Fruit fly (Drosophila melanogaster) whole organism, pupa: ENCODE measurements around the gene tbc.

Experiments
- CG10348 ChIP-seq: fragments of 200-800 bp; sonication (Bioruptor generic); IDR thresholded peaks from 2 replicates; pipeline ENCODE4 v1.3.6; 2022; ENCODE audit warnings: missing biosample characterization, missing genetic modification characterization
- CG12605 ChIP-seq: fragments of 200-800 bp; sonication (Bioruptor generic); IDR thresholded peaks from 2 replicates; pipeline ENCODE4 v1.3.6; 2022; ENCODE audit warnings: missing biosample characterization, missing genetic modification characterization
- CG13204 ChIP-seq: fragments of 200-800 bp; sonication (Bioruptor generic); optimal IDR thresholded peaks from 2 replicates; lab custom pipeline; 2018; ENCODE audit warnings: missing biosample characterization, mild to moderate bottlenecking, missing genetic modification characterization, moderate library complexity
- CG14655 ChIP-seq: fragments of 200-800 bp; sonication (Bioruptor generic); optimal IDR thresholded peaks from 3 replicates; lab custom pipeline; 2017; ENCODE audit warnings: mild to moderate bottlenecking, missing biosample characterization, missing genetic modification reagents, missing genetic modification characterization
- CG15710 ChIP-seq: fragments of 200-800 bp; sonication (Bioruptor generic); optimal IDR thresholded peaks from 2 replicates; lab custom pipeline; 2018; ENCODE audit warnings: missing biosample characterization, mild to moderate bottlenecking, missing genetic modification characterization, moderate library complexity
- CG17806 ChIP-seq: fragments of 200-800 bp; sonication (Bioruptor generic); optimal IDR thresholded peaks from 2 replicates; lab custom pipeline; 2018; ENCODE audit warnings: missing biosample characterization, mild to moderate bottlenecking, missing genetic modification characterization, moderate library complexity
- CG32121 ChIP-seq: fragments of 200-800 bp; sonication (Bioruptor generic); IDR thresholded peaks from 2 replicates; pipeline ENCODE4 v1.3.6; 2022; ENCODE audit warnings: missing biosample characterization, missing genetic modification characterization
- CG34367 ChIP-seq: fragments of 200-800 bp; sonication (Bioruptor generic); optimal IDR thresholded peaks from 2 replicates; lab custom pipeline; 2018; ENCODE audit warnings: missing biosample characterization, mild to moderate bottlenecking, missing genetic modification characterization
- CG4496 ChIP-seq: fragments of 200-800 bp; sonication (Bioruptor generic); IDR thresholded peaks from 3 replicates; pipeline ENCODE4 v1.3.6; 2022; ENCODE audit warnings: missing biosample characterization, missing genetic modification characterization
- CG8159 ChIP-seq: fragments of 200-800 bp; sonication (Bioruptor generic); optimal IDR thresholded peaks from 3 replicates; lab custom pipeline; 2018; ENCODE audit warnings: missing biosample characterization, mild to moderate bottlenecking, missing genetic modification characterization, moderate library complexity
- CG8301 ChIP-seq: fragments of 200-800 bp; sonication (Bioruptor generic); optimal IDR thresholded peaks from 2 replicates; lab custom pipeline; 2018; ENCODE audit warnings: missing biosample characterization, mild to moderate bottlenecking, missing genetic modification characterization
- CG9948 ChIP-seq: fragments of 200-800 bp; sonication (Bioruptor generic); optimal IDR thresholded peaks from 2 replicates; lab custom pipeline; 2018; ENCODE audit warnings: missing biosample characterization, mild to moderate bottlenecking, missing genetic modification characterization, moderate library complexity
- D1 ChIP-seq: fragments of 200-800 bp; sonication (Bioruptor generic); optimal IDR thresholded peaks from 2 replicates; lab custom pipeline; 2018; ENCODE audit warnings: missing biosample characterization, mild to moderate bottlenecking, missing genetic modification characterization, moderate library complexity
- EcR ChIP-seq: fragments of 200-800 bp; sonication (Bioruptor generic); optimal IDR thresholded peaks from 3 replicates; lab custom pipeline; 2019; ENCODE audit warnings: missing biosample characterization, missing genetic modification characterization, mild to moderate bottlenecking, moderate library complexity, missing genetic modification reagents
- Ets98B ChIP-seq: fragments of 200-800 bp; sonication (Bioruptor generic); IDR thresholded peaks from 2 replicates; pipeline ENCODE4 v1.3.6; 2022; ENCODE audit warnings: missing biosample characterization, missing genetic modification characterization
- Pif1A ChIP-seq: fragments of 200-800 bp; sonication (Bioruptor generic); optimal IDR thresholded peaks from 3 replicates; lab custom pipeline; 2016; ENCODE audit warnings: missing biosample characterization, missing genetic modification characterization
- Pif1B ChIP-seq: fragments of 200-800 bp; sonication (Bioruptor generic); optimal IDR thresholded peaks from 3 replicates; lab custom pipeline; 2016; ENCODE audit warnings: missing biosample characterization, missing genetic modification characterization
- Snoo ChIP-seq: fragments of 200-800 bp; sonication (Bioruptor generic); optimal IDR thresholded peaks from 3 replicates; lab custom pipeline; 2017; ENCODE audit warnings: missing biosample characterization, mild to moderate bottlenecking, missing genetic modification characterization, inconsistent platforms
- fd96Ca ChIP-seq: fragments of 200-800 bp; sonication (Bioruptor generic); IDR thresholded peaks from 3 replicates; pipeline ENCODE4 v1.3.6; 2022; ENCODE audit warnings: missing biosample characterization, missing genetic modification characterization
- gl ChIP-seq: fragments of 200-800 bp; sonication (Bioruptor generic); optimal IDR thresholded peaks from 2 replicates; lab custom pipeline; 2018; ENCODE audit warnings: missing biosample characterization, mild to moderate bottlenecking, missing genetic modification characterization
- rn ChIP-seq: fragments of 200-800 bp; sonication (Bioruptor generic); IDR thresholded peaks from 2 replicates; pipeline ENCODE4 v1.3.6; 2022; ENCODE audit warnings: missing biosample characterization, missing genetic modification characterization

tbc gene

DNA sequence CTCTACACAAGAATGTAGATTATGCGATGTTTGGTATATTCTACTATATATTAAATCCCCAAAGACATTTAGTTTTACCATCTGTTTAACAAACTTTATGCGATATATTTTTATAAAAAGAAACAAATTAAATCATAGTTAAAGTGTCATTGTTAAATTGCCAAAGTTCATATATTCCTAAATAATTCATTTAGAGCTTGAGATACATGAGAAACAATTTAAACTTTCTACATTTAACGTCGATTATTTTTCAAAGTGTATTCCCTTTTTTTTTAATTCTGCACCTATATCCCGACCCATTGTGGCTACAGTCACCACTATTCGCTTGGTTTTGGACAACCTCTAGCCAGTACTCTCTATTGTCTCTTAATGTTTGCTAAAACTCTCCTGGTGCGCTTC, 40.9 kb downstream of the tbc start:
- TF ChIP-seq CG9948 (tag; lab: Kevin White, UChicago) (peak; percentile 8), CG15710 (tag; lab: Kevin White, UChicago) (no peak)

DNA sequence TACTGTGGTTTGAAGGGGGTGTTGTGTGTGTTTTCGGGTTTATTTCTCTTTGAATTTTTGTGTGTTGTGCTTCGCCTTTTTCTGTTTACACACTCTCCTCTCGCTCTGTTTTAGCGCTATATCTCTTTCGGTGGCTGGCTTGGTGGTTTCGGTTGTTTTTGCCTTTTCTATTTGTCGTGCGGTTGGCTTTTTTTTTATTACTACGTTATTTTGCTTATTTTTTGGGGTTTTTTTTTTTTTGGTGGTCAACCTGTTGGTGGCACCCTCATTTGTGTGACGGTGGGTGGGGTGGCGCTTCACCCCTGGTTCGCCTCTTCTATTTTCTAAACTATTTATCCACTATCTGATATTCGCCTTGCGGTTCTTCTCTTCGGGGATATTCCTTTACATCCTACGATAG, 41.8 kb downstream of the tbc start:
- TF ChIP-seq CG8301 (no peak), CG4496 (peak; percentile 33; the same call in 1 of the 3 replicates), rn (GFP tag; lab: Robert Waterston, UW) (peak; percentile 29; the same call in 1 of the 2 replicates), Snoo (tag; lab: Kevin White, UChicago) (no peak), Ets98B (peak; percentile 70; the same call in 1 of the 2 replicates), CG12605 (GFP tag; lab: Robert Waterston, UW) (peak; percentile 41), CG32121 (GFP tag; lab: Robert Waterston, UW) (peak; percentile 46; the same call in 1 of the 2 replicates)

DNA sequence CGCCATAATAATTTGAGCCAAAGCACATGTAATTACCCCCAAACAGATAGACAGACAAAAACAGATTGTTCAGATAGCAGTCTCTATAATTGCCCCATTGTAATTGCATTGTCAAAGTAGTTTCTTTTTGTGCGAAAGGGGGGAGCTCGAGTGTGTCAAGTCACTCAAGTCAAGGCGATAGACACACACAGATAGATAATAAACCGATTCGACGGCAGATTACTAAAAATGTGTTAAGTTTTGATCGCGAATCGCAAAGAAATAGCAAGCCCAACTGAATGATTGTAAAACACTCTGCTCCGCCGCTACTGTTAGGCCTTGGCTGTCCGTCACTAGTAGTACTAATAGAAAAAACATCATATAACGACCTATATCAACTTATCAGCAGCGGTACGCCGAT, 43.5 kb downstream of the tbc start:
- TF ChIP-seq rn (GFP tag; lab: Robert Waterston, UW) = no peak
- no peak for TF ChIP-seq D1 (tag; lab: Kevin White, UChicago)
- TF ChIP-seq gl (tag; lab: Kevin White, UChicago) = no peak
- TF ChIP-seq CG8159 = no peak
- TF ChIP-seq CG32121 (GFP tag; lab: Robert Waterston, UW) = no peak
- no peak for TF ChIP-seq CG4496
- no peak for TF ChIP-seq CG34367

DNA sequence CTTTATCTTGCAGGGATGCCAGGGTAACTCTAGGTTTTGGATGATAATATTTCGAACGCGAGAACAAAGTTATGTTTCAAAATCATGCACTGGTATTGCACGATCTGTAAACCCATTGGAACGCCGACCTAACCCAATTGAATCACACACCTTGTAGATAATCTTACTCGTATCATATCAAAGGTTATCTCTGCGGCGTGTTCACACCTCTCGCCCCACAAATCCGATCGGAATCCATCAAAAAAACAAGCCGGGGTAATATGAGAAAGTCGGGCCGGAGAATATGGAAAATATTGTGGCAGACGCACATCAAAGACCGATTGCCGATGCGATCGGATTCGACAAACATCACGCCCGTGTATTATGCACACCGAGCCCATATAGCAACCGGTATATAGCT, 46.0 kb downstream of the tbc start:
- TF ChIP-seq Pif1A (GFP tag; lab: Kevin White, UChicago) = no peak
- no peak for TF ChIP-seq EcR
- no peak for TF ChIP-seq D1 (tag; lab: Kevin White, UChicago)

DNA sequence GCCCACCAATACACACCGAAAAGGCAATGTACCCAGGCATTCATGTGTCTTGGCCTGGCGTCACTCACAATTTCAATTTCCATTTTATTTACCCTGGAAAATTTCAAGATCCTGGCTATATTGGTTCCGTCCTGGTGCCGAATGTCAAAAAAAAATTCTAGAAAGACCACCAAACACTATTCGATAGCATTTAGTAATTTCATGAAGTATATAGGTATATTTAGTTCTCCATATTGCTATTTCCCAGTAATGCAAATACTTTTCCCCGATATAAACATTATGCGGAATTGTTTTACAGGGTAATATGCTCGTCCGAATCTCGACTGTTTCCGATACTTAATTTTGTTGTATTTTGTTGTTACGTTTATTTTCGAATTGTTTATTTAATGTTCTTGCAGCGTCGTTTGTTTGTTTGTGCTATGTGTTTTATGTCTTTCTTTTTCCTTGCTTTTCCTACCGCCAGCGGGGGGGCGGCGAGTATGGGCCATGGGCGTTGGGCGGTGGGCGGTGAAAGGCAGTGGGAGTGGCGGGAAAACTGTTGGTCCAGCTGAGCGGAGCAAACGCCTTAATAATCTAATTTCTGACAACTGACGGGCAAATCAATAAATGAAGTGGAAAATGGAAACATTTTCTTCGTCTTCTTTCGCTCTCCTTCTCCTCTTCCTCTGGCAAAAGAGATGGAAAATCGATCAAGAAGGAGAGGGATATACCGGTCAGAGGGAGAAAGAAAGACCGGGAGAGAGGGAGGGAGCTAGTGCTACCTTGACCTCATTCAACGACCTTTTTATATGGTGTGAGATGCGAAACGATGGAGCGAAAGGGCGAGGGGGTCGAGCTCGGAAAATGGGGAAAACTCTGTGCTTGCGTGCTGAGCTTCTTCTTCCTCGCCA, 46.9 kb downstream of the tbc start:
- TF ChIP-seq CG13204 (GFP tag; lab: Kevin White, UChicago) = no peak
- peak; percentile 43 for TF ChIP-seq CG17806 (tag; lab: Kevin White, UChicago)
- TF ChIP-seq gl (tag; lab: Kevin White, UChicago) = no peak
- no peak for TF ChIP-seq CG10348
- TF ChIP-seq CG9948 (tag; lab: Kevin White, UChicago) = peak; percentile 34
- no peak for TF ChIP-seq rn (GFP tag; lab: Robert Waterston, UW)
- no peak for TF ChIP-seq EcR
- TF ChIP-seq fd96Ca = no peak; the same call in 2 of the 3 replicates
- peak; percentile 60 for TF ChIP-seq CG32121 (GFP tag; lab: Robert Waterston, UW)
- TF ChIP-seq CG14655 (GFP tag; lab: Kevin White, UChicago) = peak; percentile 49
- peak; percentile 63 for TF ChIP-seq Pif1A (GFP tag; lab: Kevin White, UChicago)
- peak; percentile 12 for TF ChIP-seq Snoo (tag; lab: Kevin White, UChicago)
- TF ChIP-seq D1 (tag; lab: Kevin White, UChicago) = no peak
- TF ChIP-seq CG4496 = peak; percentile 56; the same call in 1 of the 3 replicates
- peak; percentile 17 for TF ChIP-seq CG15710 (tag; lab: Kevin White, UChicago)
- TF ChIP-seq CG8159 = peak; percentile 39
- no peak for TF ChIP-seq CG12605 (GFP tag; lab: Robert Waterston, UW)
- TF ChIP-seq Ets98B = peak; percentile 69
- peak; percentile 42 for TF ChIP-seq CG8301
- TF ChIP-seq Pif1B (GFP tag; lab: Kevin White, UChicago) = peak; percentile 29
- TF ChIP-seq CG34367 = no peak
- TF ChIP-seq, all 21 proteins: peak for 12

DNA sequence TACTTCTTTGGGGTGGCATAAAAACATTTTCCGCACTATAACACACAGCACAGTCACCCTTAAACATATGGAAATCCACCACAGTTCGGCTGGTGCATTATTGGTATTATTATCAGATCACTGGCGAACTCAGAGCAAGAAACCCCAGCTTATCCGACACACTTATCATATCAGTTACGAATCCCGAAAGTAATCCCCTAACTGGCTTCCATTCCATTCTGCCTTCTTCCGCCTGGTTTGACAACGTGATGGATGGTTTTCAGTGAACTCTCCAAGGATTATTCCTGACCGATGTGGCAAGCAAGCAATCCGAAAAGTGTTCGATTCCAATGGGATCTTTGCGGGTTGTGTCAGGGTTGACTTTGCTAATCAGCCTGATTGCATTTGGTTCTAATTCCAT, 49.9 kb downstream of the tbc start:
- no peak for TF ChIP-seq Pif1B (GFP tag; lab: Kevin White, UChicago)
- no peak for TF ChIP-seq D1 (tag; lab: Kevin White, UChicago)
- TF ChIP-seq Ets98B = no peak
- no peak for TF ChIP-seq CG13204 (GFP tag; lab: Kevin White, UChicago)
- no peak for TF ChIP-seq CG4496
- no peak for TF ChIP-seq CG8159
- TF ChIP-seq CG15710 (tag; lab: Kevin White, UChicago) = no peak
- TF ChIP-seq CG12605 (GFP tag; lab: Robert Waterston, UW) = no peak
- TF ChIP-seq fd96Ca = no peak
- no peak for TF ChIP-seq CG9948 (tag; lab: Kevin White, UChicago)
- no peak for TF ChIP-seq gl (tag; lab: Kevin White, UChicago)
- TF ChIP-seq rn (GFP tag; lab: Robert Waterston, UW) = no peak
- TF ChIP-seq CG10348 = no peak
- no peak for TF ChIP-seq Pif1A (GFP tag; lab: Kevin White, UChicago)

DNA sequence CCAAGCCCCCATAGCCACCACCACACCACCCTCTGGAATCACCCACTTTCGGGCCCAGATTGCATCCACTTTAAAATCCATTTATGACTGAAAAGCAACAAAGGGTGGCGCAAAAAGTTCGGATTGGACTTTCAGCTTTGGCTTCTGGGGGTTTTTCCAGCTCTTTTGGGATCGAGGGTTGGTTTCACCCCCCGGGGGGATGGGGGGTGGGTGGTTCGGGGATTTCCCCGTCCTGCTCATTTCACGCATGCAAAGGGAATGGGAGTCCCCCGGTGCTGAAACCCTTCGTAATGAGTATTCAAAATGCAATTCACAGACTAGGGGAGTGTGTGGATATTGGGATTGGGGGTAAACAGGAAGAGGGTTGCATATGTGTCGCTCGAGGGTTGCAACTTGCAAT, 50.7 kb downstream of the tbc start:
- TF ChIP-seq D1 (tag; lab: Kevin White, UChicago) = no peak
- no peak for TF ChIP-seq CG12605 (GFP tag; lab: Robert Waterston, UW)
- no peak for TF ChIP-seq Pif1B (GFP tag; lab: Kevin White, UChicago)
- no peak for TF ChIP-seq gl (tag; lab: Kevin White, UChicago)
- TF ChIP-seq Snoo (tag; lab: Kevin White, UChicago) = no peak
- TF ChIP-seq EcR = no peak
- TF ChIP-seq CG14655 (GFP tag; lab: Kevin White, UChicago) = no peak
- TF ChIP-seq CG4496 = no peak
- no peak for TF ChIP-seq CG13204 (GFP tag; lab: Kevin White, UChicago)
- no peak for TF ChIP-seq CG17806 (tag; lab: Kevin White, UChicago)
- TF ChIP-seq CG8301 = no peak
- TF ChIP-seq fd96Ca = no peak
